Worm (Caenorhabditis elegans) whole organism, L1 larva: ENCODE results near the gene F15B9.8.
A peak's percentile ranks its signal among the peaks of the same experiment; 100 is the strongest.

ENCODE experiments used
- C34B4.2 ChIP-seq: sonication (generic microtip); optimal IDR thresholded peaks from 2 replicates; lab custom pipeline; 2017; ENCODE audit warnings: mild to moderate bottlenecking, missing genetic modification characterization, missing compliant biosample characterization
- F16B12.6 ChIP-seq: fragments of 150-350 bp; optimal IDR thresholded peaks from 2 replicates; lab custom pipeline; 2014; ENCODE audit warnings: missing biosample characterization, missing genetic modification characterization
- Y116A8C.19 ChIP-seq: sonication (generic microtip); optimal IDR thresholded peaks from 2 replicates; lab custom pipeline; 2016; ENCODE audit warnings: missing compliant biosample characterization, missing genetic modification characterization, borderline replicate concordance
- aha-1 ChIP-seq: fragments of 150-350 bp; optimal IDR thresholded peaks from 2 replicates; lab custom pipeline; 2014; ENCODE audit warnings: missing biosample characterization, missing genetic modification characterization
- alr-1 ChIP-seq: fragments of 200-800 bp; sonication (Bioruptor generic); optimal IDR thresholded peaks from 2 replicates; lab custom pipeline; 2018; ENCODE audit warnings: borderline replicate concordance, mild to moderate bottlenecking, missing genetic modification characterization, missing compliant biosample characterization
- aly-2 ChIP-seq: fragments of 150-350 bp; optimal IDR thresholded peaks from 2 replicates; lab custom pipeline; 2014; ENCODE audit warnings: missing biosample characterization, missing genetic modification characterization
- blmp-1 ChIP-seq: fragments of 150-350 bp; optimal IDR thresholded peaks from 2 replicates; lab custom pipeline; 2014; ENCODE audit warnings: missing biosample characterization, missing genetic modification characterization
- ceh-90 ChIP-seq: sonication (generic microtip); optimal IDR thresholded peaks from 2 replicates; lab custom pipeline; 2016; ENCODE audit warnings: missing genetic modification characterization, missing compliant biosample characterization
- dpl-1 ChIP-seq, 3 experiments: fragments of 150-350 bp in 2 of 3; sonication (generic microtip) in 1 of 3; optimal IDR thresholded peaks; 2 replicates each; lab custom pipeline; 2014 to 2017; ENCODE audit warnings: missing biosample characterization in 3 of 3, missing genetic modification characterization in 3 of 3, missing genetic modification reagents in 3 of 3
- efl-1 ChIP-seq, 4 experiments: fragments of 150-350 bp; optimal IDR thresholded peaks in 3 of 4; peaks in 1 of 4; 1 replicate in 1 of 4; 2 replicates in 3 of 4; lab custom pipeline; 2014; ENCODE audit warnings: missing biosample characterization in 2 of 4, missing genetic modification characterization in 2 of 4, missing genetic modification reagents in 2 of 4
- efl-3 ChIP-seq: fragments of 200-800 bp; sonication (Bioruptor generic); optimal IDR thresholded peaks from 2 replicates; lab custom pipeline; 2018; ENCODE audit warnings: mild to moderate bottlenecking, missing genetic modification characterization, missing compliant biosample characterization
- elt-2 ChIP-seq: sonication (generic microtip); optimal IDR thresholded peaks from 2 replicates; lab custom pipeline; 2016; ENCODE audit warnings: missing genetic modification characterization, mild to moderate bottlenecking, inconsistent platforms, missing compliant biosample characterization, missing genetic modification reagents
- ets-5 ChIP-seq: fragments of 200-800 bp; sonication (Bioruptor generic); IDR thresholded peaks from 2 replicates; pipeline ENCODE4 v1.3.6; 2022; ENCODE audit warnings: missing genetic modification characterization, missing compliant biosample characterization
- fkh-4 ChIP-seq: sonication (generic microtip); optimal IDR thresholded peaks from 2 replicates; lab custom pipeline; 2016; ENCODE audit warnings: missing compliant biosample characterization, missing genetic modification characterization, borderline replicate concordance
- fkh-8 ChIP-seq: sonication (generic microtip); optimal IDR thresholded peaks from 2 replicates; lab custom pipeline; 2016; ENCODE audit warnings: mild to moderate bottlenecking, missing genetic modification characterization, missing compliant biosample characterization
- grh-1 ChIP-seq: fragments of 200-800 bp; sonication (Bioruptor generic); IDR thresholded peaks from 2 replicates; pipeline ENCODE4 v1.3.6; 2022; ENCODE audit warnings: missing genetic modification reagents, missing genetic modification characterization, missing compliant biosample characterization
- hpl-2 ChIP-seq: fragments of 150-350 bp; optimal IDR thresholded peaks from 2 replicates; lab custom pipeline; 2014; ENCODE audit warnings: missing biosample characterization, missing genetic modification reagents, missing genetic modification characterization
- irx-1 ChIP-seq: sonication (generic microtip); optimal IDR thresholded peaks from 2 replicates; lab custom pipeline; 2016; ENCODE audit warnings: missing genetic modification characterization, missing compliant biosample characterization
- isw-1 ChIP-seq: fragments of 200-800 bp; sonication (Bioruptor generic); IDR thresholded peaks from 2 replicates; pipeline ENCODE4 v1.3.6; 2022; ENCODE audit warnings: missing genetic modification characterization, missing compliant biosample characterization
- jun-1 ChIP-seq: fragments of 150-350 bp; optimal IDR thresholded peaks from 2 replicates; lab custom pipeline; 2014; ENCODE audit warnings: missing biosample characterization, missing genetic modification reagents, missing genetic modification characterization
- lin-13 ChIP-seq: fragments of 150-350 bp; optimal IDR thresholded peaks from 2 replicates; lab custom pipeline; 2014; ENCODE audit warnings: missing biosample characterization, missing genetic modification reagents, missing genetic modification characterization
- lin-14 ChIP-seq: fragments of 200-800 bp; sonication (Bioruptor generic); optimal IDR thresholded peaks from 2 replicates; lab custom pipeline; 2018; ENCODE audit warnings: mild to moderate bottlenecking, missing genetic modification characterization, moderate library complexity, missing compliant biosample characterization
- lin-35 ChIP-seq, 2 experiments: fragments of 150-350 bp; optimal IDR thresholded peaks; 2 replicates each; lab custom pipeline; 2014; ENCODE audit warnings: missing biosample characterization in 2 of 2, missing genetic modification characterization in 2 of 2, missing genetic modification reagents in 2 of 2
- mab-9 ChIP-seq: fragments of 200-800 bp; sonication (Bioruptor generic); IDR thresholded peaks from 2 replicates; pipeline ENCODE4 v1.3.6; 2022; ENCODE audit warnings: missing genetic modification reagents, missing genetic modification characterization, missing compliant biosample characterization
- mep-1 ChIP-seq: fragments of 150-350 bp; optimal IDR thresholded peaks from 2 replicates; lab custom pipeline; 2014; ENCODE audit warnings: missing biosample characterization, missing genetic modification characterization
- nhr-237 ChIP-seq: fragments of 150-350 bp; optimal IDR thresholded peaks from 2 replicates; lab custom pipeline; 2014; ENCODE audit warnings: missing biosample characterization, missing genetic modification characterization
- nhr-76 ChIP-seq: sonication (generic microtip); optimal IDR thresholded peaks from 2 replicates; lab custom pipeline; 2017; ENCODE audit warnings: missing biosample characterization, missing genetic modification characterization
- nhr-85 ChIP-seq: sonication (generic microtip); peaks from one replicate; lab custom pipeline; 2016; ENCODE audit warnings: missing genetic modification characterization, inconsistent platforms, missing compliant biosample characterization
- nhr-90 ChIP-seq: sonication (generic microtip); optimal IDR thresholded peaks from 2 replicates; lab custom pipeline; 2016; ENCODE audit warnings: mild to moderate bottlenecking, missing genetic modification characterization, missing compliant biosample characterization; ENCODE audit not compliant: poor library complexity
- pag-3 ChIP-seq: sonication (generic microtip); optimal IDR thresholded peaks from 2 replicates; lab custom pipeline; 2017; ENCODE audit warnings: missing genetic modification characterization, mild to moderate bottlenecking, missing compliant biosample characterization, antibody characterized with exemption, borderline replicate concordance; ENCODE audit not compliant: insufficient read depth
- pax-3 ChIP-seq: fragments of 200-800 bp; sonication (Bioruptor generic); optimal IDR thresholded peaks from 2 replicates; lab custom pipeline; 2018; ENCODE audit warnings: mild to moderate bottlenecking, missing genetic modification characterization, moderate library complexity, missing compliant biosample characterization
- snu-23 ChIP-seq: sonication (generic microtip); optimal IDR thresholded peaks from 2 replicates; lab custom pipeline; 2016; ENCODE audit warnings: missing genetic modification characterization, missing compliant biosample characterization
- sox-4 ChIP-seq: sonication (generic microtip); optimal IDR thresholded peaks from 2 replicates; lab custom pipeline; 2016; ENCODE audit warnings: missing genetic modification characterization, missing compliant biosample characterization
- sptf-1 ChIP-seq: fragments of 150-350 bp; optimal IDR thresholded peaks from 2 replicates; lab custom pipeline; 2014; ENCODE audit warnings: missing biosample characterization, missing genetic modification characterization
- unc-62 ChIP-seq: fragments of 150-350 bp; optimal IDR thresholded peaks from 2 replicates; lab custom pipeline; 2014; ENCODE audit warnings: missing biosample characterization, missing genetic modification reagents, missing genetic modification characterization
- unc-86 ChIP-seq: sonication (generic microtip); optimal IDR thresholded peaks from 2 replicates; lab custom pipeline; 2016; ENCODE audit warnings: missing genetic modification characterization, missing compliant biosample characterization

The F15B9.8 gene

DNA sequence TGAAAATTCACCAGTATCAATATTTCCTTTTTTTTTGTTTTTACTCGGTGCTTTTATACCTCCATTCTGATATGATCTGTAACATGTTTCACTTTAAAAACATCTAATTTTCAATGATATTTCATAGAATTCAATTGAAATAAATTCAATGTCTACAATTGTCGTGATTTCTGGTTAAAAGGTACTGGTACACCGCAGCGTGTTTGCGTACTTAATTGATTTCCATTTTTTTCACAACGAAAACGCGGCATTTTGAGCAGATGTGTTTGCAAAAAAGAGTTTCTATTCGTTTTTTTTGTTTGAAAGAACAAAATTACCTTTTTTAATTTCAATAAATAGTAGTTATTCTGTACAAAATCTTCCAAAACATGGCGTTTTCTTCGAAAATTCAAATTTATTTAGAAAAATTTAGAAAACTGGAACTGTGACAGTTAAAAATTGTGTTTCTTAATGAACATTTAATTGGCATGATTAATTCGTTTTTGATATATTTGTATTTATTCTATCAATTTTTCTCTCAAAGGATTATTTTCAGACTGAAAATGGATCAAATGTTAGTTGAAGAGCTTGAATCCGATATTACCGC, 17.7 kb upstream of the F15B9.8 start, which contains the start of gene pnn-1 (continued):
- TF ChIP-seq Y116A8C.19 (tag; lab: Kevin White, UChicago), result no peak
- TF ChIP-seq aly-2 (tag; lab: Kevin White, UChicago), result no peak
- TF ChIP-seq mep-1 (tag; lab: Kevin White, UChicago), result peak; percentile 58
- no peak for TF ChIP-seq aha-1 (tag; lab: Kevin White, UChicago)
- peak; percentile 29 to 69 (median 63) for TF ChIP-seq dpl-1 (GFP tag; optimal IDR thresholded peaks at IDR 0.05; lab: Kevin White, UChicago)
- peak; percentile 37 for TF ChIP-seq lin-14 (GFP tag; lab: Kevin White, UChicago)
- no peak for TF ChIP-seq fkh-4 (tag; lab: Kevin White, UChicago)
- TF ChIP-seq pax-3 (tag; lab: Kevin White, UChicago), result no peak
- no peak for TF ChIP-seq mab-9 (GFP tag; lab: Robert Waterston, UW)
- TF ChIP-seq fkh-8 (tag; lab: Kevin White, UChicago), result no peak
- TF ChIP-seq unc-86, result no peak
- TF ChIP-seq lin-35 (GFP tag; optimal IDR thresholded peaks at IDR 0.05; lab: Kevin White, UChicago), result peak; percentile 28 to 63
- TF ChIP-seq irx-1, result no peak
- no peak for TF ChIP-seq elt-2 (tag; lab: Kevin White, UChicago)
- TF ChIP-seq F16B12.6 (tag; lab: Kevin White, UChicago), result peak; percentile 87

ce11 chrV:12974047-12974446, 14.3 kb upstream of the F15B9.8 start:
- TF ChIP-seq jun-1 (tag; lab: Kevin White, UChicago) (no peak), snu-23 (no peak), lin-13 (GFP tag; lab: Kevin White, UChicago) (no peak), efl-1 (optimal IDR thresholded peaks at IDR 0.05; lab: Kevin White, UChicago) (no peak), efl-1 (GFP tag; optimal IDR thresholded peaks at IDR 0.05 in 1 of 2; lab: Kevin White, UChicago) (no peak), efl-3 (GFP tag; lab: Kevin White, UChicago) (no peak), pag-3 (tag; lab: Kevin White, UChicago) (no peak), blmp-1 (tag; lab: Kevin White, UChicago) (no peak), ets-5 (no peak), alr-1 (tag; lab: Kevin White, UChicago) (no peak), aha-1 (tag; lab: Kevin White, UChicago) (no peak), nhr-90 (tag; lab: Kevin White, UChicago) (no peak), nhr-76 (tag; lab: Kevin White, UChicago) (no peak), sox-4 (tag; lab: Kevin White, UChicago) (no peak), nhr-237 (tag; lab: Kevin White, UChicago) (no peak), isw-1 (GFP tag; lab: Robert Waterston, UW) (no peak), unc-62 (no peak), sptf-1 (tag; lab: Kevin White, UChicago) (no peak), lin-35 (GFP tag; optimal IDR thresholded peaks at IDR 0.05; lab: Kevin White, UChicago) (no peak), mab-9 (GFP tag; lab: Robert Waterston, UW) (no peak), ceh-90 (tag; lab: Kevin White, UChicago) (no peak)

ce11 chrV:12987061-12987460, 1.3 kb upstream of the F15B9.8 start, which contains the start of gene shw-3:
TSS of gene shw-3 (minus strand) at chrV:12987161.
- no peak for TF ChIP-seq C34B4.2 (tag; lab: Kevin White, UChicago)

- TF ChIP-seq blmp-1 (tag; lab: Kevin White, UChicago) (peak; percentile 18), hpl-2 (GFP tag; lab: Kevin White, UChicago) (no peak), nhr-85 (peak; percentile 82), nhr-90 (tag; lab: Kevin White, UChicago) (no peak), lin-14 (GFP tag; lab: Kevin White, UChicago) (peak; percentile 60), grh-1 (GFP tag; lab: Robert Waterston, UW) (0 out of 2 replicates have a peak, but pooled peaks have one; percentile 45)
Measured at ce11 chrV:12992891-12993290, 4.5 kb downstream of the F15B9.8 start, which contains the start of the genes F15B9.11 and dsl-7. TSS of gene F15B9.11 (minus strand) at chrV:12992895. TSS of gene dsl-7 (plus strand) at chrV:12993150.
